Fruit fly (Drosophila melanogaster) whole organism: ENCODE measurements around the gene ND-PDSW.

Experiments
- CG8478 ChIP-seq: fragments of >200 bp; optimal IDR thresholded peaks from 2 replicates; lab custom pipeline; 2018; ENCODE audit warnings: inconsistent platforms
- Dll ChIP-seq: fragments of >200 bp; optimal IDR thresholded peaks from 2 replicates; lab custom pipeline; 2017
- EcR ChIP-seq, 2 experiments: fragments of >200 bp; optimal IDR thresholded peaks; 2 replicates each; lab custom pipeline; 2017; ENCODE audit warnings: missing biosample characterization in 2 of 2, missing genetic modification characterization in 2 of 2, missing genetic modification reagents in 2 of 2
- pan ChIP-seq: fragments of >200 bp; optimal IDR thresholded peaks from 2 replicates; lab custom pipeline; 2017
- psq ChIP-seq: fragments of >200 bp; optimal IDR thresholded peaks from 2 replicates; lab custom pipeline; 2017
- usp ChIP-seq: fragments of >200 bp; optimal IDR thresholded peaks from 2 replicates; lab custom pipeline; 2017; ENCODE audit warnings: missing biosample characterization, missing genetic modification characterization, mixed read lengths

Gene ND-PDSW

DNA sequence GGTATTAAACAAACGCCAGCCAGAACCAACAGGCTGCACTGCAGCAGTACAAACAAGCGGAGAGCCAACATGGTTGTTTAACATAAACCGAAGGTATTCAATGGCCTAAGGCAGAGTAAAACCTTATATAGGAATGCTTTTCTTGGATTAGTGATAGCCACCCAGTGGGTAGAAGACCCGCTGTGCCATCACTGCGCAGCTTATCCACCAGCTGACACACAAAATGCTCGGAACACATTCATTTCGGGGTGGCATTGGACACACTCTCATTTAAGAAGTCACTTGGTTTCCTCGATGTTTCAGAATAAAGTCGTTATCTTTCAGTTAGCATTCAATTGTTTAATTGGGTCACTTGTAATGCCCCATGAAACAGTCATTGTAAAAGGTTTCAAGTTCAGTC, 44.0 kb downstream of the ND-PDSW start, which contains the start of gene CG31954:
CG31954 (minus strand) TSS at position 101 of the 400 bp plus-strand sequence.
- TF ChIP-seq psq (lab: Kevin White, UChicago) (no peak), CG8478 (lab: Kevin White, UChicago) (no peak), usp (no peak), pan (lab: Kevin White, UChicago) (no peak), Dll (lab: Kevin White, UChicago) (no peak), EcR (GFP tag; optimal IDR thresholded peaks at IDR 0.05; lab: Kevin White, UChicago) (no peak)

DNA sequence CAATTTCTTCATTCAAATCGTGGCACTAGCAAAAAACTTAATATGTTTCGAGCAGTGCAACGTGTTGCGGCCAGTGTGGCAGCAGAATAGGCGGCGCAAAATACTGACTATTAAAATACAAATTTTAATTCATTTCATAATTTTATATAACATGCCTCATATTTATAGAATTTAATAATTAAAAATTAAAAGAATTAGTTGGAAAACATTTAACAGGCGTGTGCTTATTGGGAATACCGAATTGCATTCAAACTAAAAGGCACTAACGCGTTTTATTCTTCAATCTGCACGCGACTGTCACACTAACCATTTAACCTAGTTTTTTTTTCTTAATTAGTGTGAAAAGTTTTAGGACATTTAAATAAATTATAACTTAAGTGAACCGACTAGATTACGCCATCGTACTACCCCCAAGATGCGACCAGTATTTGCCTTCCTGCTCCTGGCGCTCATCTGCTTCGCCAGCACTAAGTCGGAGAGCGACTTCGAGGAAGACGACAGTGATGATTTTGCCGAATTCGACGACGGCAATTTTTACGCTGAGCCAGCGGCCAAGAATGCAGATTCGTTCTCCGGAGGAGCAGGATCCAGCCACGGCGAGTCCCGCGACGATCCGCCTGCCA, 48.7 kb downstream of the ND-PDSW start, which contains the start of the genes LeuRS and CG17593:
LeuRS (minus strand) TSS at position 88 of the 623 bp plus-strand sequence.
CG17593 (plus strand) TSS at position 304 of the 623 bp plus-strand sequence.
- TF ChIP-seq psq (lab: Kevin White, UChicago), result no peak
- TF ChIP-seq usp, result no peak
- no peak for TF ChIP-seq EcR (GFP tag; optimal IDR thresholded peaks at IDR 0.05; lab: Kevin White, UChicago)
- TF ChIP-seq Dll (lab: Kevin White, UChicago), result no peak
- no peak for TF ChIP-seq pan (lab: Kevin White, UChicago)
- TF ChIP-seq CG8478 (lab: Kevin White, UChicago), result no peak
